Fruit fly (Drosophila melanogaster) whole organism, prepupa: ENCODE data around the gene bi.

Experiments
- CG11902 ChIP-seq: fragments of 200-800 bp; sonication (Bioruptor generic); optimal IDR thresholded peaks from 3 replicates; lab custom pipeline; 2016; ENCODE audit warnings: missing biosample characterization, missing genetic modification characterization
- CG16779 ChIP-seq: fragments of 200-800 bp; sonication (Bioruptor generic); optimal IDR thresholded peaks from 3 replicates; lab custom pipeline; 2017; ENCODE audit warnings: missing biosample characterization, mild to moderate bottlenecking, missing genetic modification characterization
- CG31627 ChIP-seq: fragments of 200-800 bp; sonication (Bioruptor generic); optimal IDR thresholded peaks from 3 replicates; lab custom pipeline; 2016; ENCODE audit warnings: missing biosample characterization, missing genetic modification characterization
- CG8319 ChIP-seq: fragments of 200-800 bp; sonication (Bioruptor generic); optimal IDR thresholded peaks from 3 replicates; lab custom pipeline; 2016; ENCODE audit warnings: missing biosample characterization, missing genetic modification characterization
- Eip75B ChIP-seq: fragments of 200-800 bp; sonication (Bioruptor generic); optimal IDR thresholded peaks from 3 replicates; lab custom pipeline; 2016; ENCODE audit warnings: missing biosample characterization, missing genetic modification characterization
- Ets96B ChIP-seq: fragments of 200-800 bp; optimal IDR thresholded peaks from 2 replicates; lab custom pipeline; 2019; ENCODE audit warnings: missing biosample characterization, mild to moderate bottlenecking, missing genetic modification characterization, moderate library complexity
- Sox102F ChIP-seq: fragments of 200-800 bp; sonication (Bioruptor generic); optimal IDR thresholded peaks from 2 replicates; lab custom pipeline; 2016; ENCODE audit warnings: missing biosample characterization, mild to moderate bottlenecking, missing genetic modification characterization

dm6 chrX:4469160-4469559, 56.5 kb downstream of the bi start:
- no peak for TF ChIP-seq CG31627 (GFP tag; lab: Kevin White, UChicago)
- TF ChIP-seq CG8319 (GFP tag; lab: Kevin White, UChicago) = no peak
- TF ChIP-seq Eip75B = no peak
- TF ChIP-seq CG11902 (GFP tag; lab: Kevin White, UChicago) = no peak
- TF ChIP-seq CG16779 (tag; lab: Kevin White, UChicago) = no peak
- TF ChIP-seq Ets96B = no peak
- TF ChIP-seq Sox102F = no peak
